Worm (Caenorhabditis elegans): ENCODE measurements around the gene tag-314.

tag-314 gene

DNA sequence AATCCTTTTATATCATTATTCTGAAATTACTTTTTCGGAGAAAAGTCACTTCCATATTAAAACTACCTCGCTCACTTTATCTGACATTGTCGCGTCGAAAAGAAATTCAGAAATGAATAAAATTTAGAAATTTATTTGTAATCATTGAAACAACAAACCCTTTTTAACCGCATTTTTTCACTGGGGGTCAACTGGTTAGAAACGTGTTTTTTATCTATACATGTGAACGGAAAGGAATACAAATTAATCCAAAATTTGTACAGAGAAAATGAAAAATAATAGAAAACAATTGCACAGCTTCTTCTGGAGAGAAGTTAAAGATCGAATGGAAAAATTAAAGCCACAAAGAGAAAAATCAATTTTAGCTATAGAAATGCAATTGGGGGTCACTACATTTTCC, at the start of gene tag-314:
tag-314 (minus strand) TSS at position 101 of the 400 bp plus-strand sequence.
- TF ChIP-seq sma-3 (GFP tag; optimal IDR thresholded peaks at IDR 0.05): no peak
- no peak for TF ChIP-seq nhr-25 (tag; optimal IDR thresholded peaks at IDR 0.05)

DNA sequence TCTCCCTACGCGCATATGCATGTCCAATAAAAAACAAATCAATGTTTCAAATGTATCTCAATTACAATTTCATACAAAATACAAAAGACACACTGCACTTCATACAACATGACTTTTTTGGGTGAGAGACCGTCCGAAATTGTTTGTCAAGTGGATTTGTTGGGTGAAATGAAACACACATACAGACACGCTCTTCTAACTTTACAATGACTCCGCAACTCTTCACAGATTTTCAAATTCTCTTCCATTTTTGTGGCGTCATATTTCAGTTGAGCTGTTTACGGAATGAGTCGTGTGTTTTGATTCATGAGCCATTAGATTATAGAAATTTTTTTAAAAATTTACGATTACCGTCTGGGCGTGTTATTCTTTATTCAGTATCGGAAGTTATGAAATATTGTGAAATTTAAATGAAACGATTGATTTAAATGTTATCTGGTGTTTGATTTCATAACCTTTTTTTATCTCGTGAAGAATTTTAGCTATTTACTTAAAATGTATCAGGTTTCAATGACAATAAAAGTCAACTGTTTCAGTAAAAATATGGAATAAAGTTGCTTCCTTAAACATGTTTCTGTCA, 48.4 kb upstream of the tag-314 start:
- TF ChIP-seq nhr-129 (tag; optimal IDR thresholded peaks at IDR 0.05): peak; percentile 65
- no peak for TF ChIP-seq peb-1 (tag; optimal IDR thresholded peaks at IDR 0.05)
- TF ChIP-seq nhr-21 (tag; optimal IDR thresholded peaks at IDR 0.05): no peak
- no peak for TF ChIP-seq ceh-82 (tag; optimal IDR thresholded peaks at IDR 0.05)
- no peak for TF ChIP-seq fos-1 (tag; optimal IDR thresholded peaks at IDR 0.05)
- no peak for TF ChIP-seq crh-2 (tag; optimal IDR thresholded peaks at IDR 0.05)
- TF ChIP-seq nhr-23 (tag; optimal IDR thresholded peaks at IDR 0.05): no peak
- TF ChIP-seq lin-13 (GFP tag; optimal IDR thresholded peaks at IDR 0.05): no peak
- peak; percentile 50 for TF ChIP-seq Y55F3AM.14 (GFP tag; optimal IDR thresholded peaks at IDR 0.05)
- TF ChIP-seq ztf-11 (tag; optimal IDR thresholded peaks at IDR 0.05): no peak
- no peak for TF ChIP-seq nhr-12 (tag; optimal IDR thresholded peaks at IDR 0.05)
- TF ChIP-seq nhr-6 (tag; optimal IDR thresholded peaks at IDR 0.05): no peak
- peak; percentile 87 for TF ChIP-seq ama-1 (optimal IDR thresholded peaks at IDR 0.05)
- no peak for TF ChIP-seq nhr-11 (tag; optimal IDR thresholded peaks at IDR 0.05)
- TF ChIP-seq unc-62 (GFP tag; optimal IDR thresholded peaks at IDR 0.05): no peak
- no peak for TF ChIP-seq R02D3.7 (tag; optimal IDR thresholded peaks at IDR 0.05)
- TF ChIP-seq elt-3 (tag; optimal IDR thresholded peaks at IDR 0.05): no peak
- no peak for TF ChIP-seq aly-2 (tag; optimal IDR thresholded peaks at IDR 0.05)
- no peak for TF ChIP-seq nhr-237 (tag; optimal IDR thresholded peaks at IDR 0.05)
- TF ChIP-seq skn-1 (tag; optimal IDR thresholded peaks at IDR 0.05): no peak
- no peak for TF ChIP-seq lin-39 (tag; optimal IDR thresholded peaks at IDR 0.05)
- TF ChIP-seq dmd-4 (tag; optimal IDR thresholded peaks at IDR 0.05): no peak
- no peak for TF ChIP-seq lin-11 (tag; optimal IDR thresholded peaks at IDR 0.05)
- no peak for TF ChIP-seq unc-55 (GFP tag; optimal IDR thresholded peaks at IDR 0.05)
- TF ChIP-seq elt-1 (tag; optimal IDR thresholded peaks at IDR 0.05): no peak
- peak; percentile 12 for TF ChIP-seq nhr-25 (tag; optimal IDR thresholded peaks at IDR 0.05)
- no peak for TF ChIP-seq mab-5 (tag; optimal IDR thresholded peaks at IDR 0.05)
- TF ChIP-seq egl-27 (tag; optimal IDR thresholded peaks at IDR 0.05): no peak
- no peak for TF ChIP-seq ztf-4 (tag; optimal IDR thresholded peaks at IDR 0.05)
- no peak for TF ChIP-seq ceh-16 (tag; optimal IDR thresholded peaks at IDR 0.05)
- no peak for TF ChIP-seq nhr-77 (tag; optimal IDR thresholded peaks at IDR 0.05)
- TF ChIP-seq lsy-2 (tag; optimal IDR thresholded peaks at IDR 0.05): peak in 1 of 2 experiments; percentile 4
- peak; percentile 23 for TF ChIP-seq C34F6.9 (tag; optimal IDR thresholded peaks at IDR 0.05)
- no peak for TF ChIP-seq unc-39 (tag; optimal IDR thresholded peaks at IDR 0.05)
- TF ChIP-seq zag-1 (tag; optimal IDR thresholded peaks at IDR 0.05): no peak
- no peak for TF ChIP-seq alr-1 (tag; optimal IDR thresholded peaks at IDR 0.05)
- no peak for TF ChIP-seq ztf-1 (GFP tag; conservative IDR thresholded peaks at IDR 0.05)
- TF ChIP-seq nhr-10 (tag; optimal IDR thresholded peaks at IDR 0.05): no peak
- TF ChIP-seq mbf-1 (tag; optimal IDR thresholded peaks at IDR 0.05): no peak
- no peak for TF ChIP-seq sma-9 (GFP tag; optimal IDR thresholded peaks at IDR 0.05)
- no peak for TF ChIP-seq sma-9 (tag; optimal IDR thresholded peaks at IDR 0.05)
- no peak for TF ChIP-seq gmeb-1 (tag; optimal IDR thresholded peaks at IDR 0.05)
- no peak for TF ChIP-seq sma-3 (GFP tag; optimal IDR thresholded peaks at IDR 0.05)
- TF ChIP-seq ZK546.5 (tag; optimal IDR thresholded peaks at IDR 0.05): no peak
- no peak for TF ChIP-seq snpc-4 (tag; optimal IDR thresholded peaks at IDR 0.05)

DNA sequence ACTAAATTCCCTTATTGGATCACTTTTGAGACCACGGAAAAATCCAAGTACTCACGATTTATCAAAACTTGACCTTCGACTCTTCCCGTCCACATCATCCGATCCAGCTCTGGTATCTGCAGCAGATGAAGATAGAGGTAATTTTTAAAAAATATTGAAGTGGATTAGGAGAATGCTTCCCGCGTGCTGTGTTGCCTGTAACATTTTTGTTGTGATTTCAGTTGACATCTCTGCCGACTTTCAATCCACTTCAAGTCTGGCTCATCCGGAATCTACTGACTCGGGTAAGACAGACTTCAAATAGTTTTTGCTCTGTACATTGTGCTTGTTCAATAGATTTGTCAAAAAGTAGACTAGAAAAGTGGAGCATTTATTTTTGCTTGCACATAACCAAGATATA, 46.9 kb upstream of the tag-314 start:
- TF ChIP-seq lsy-2 (tag; optimal IDR thresholded peaks at IDR 0.05) (no peak), lin-13 (GFP tag; optimal IDR thresholded peaks at IDR 0.05) (no peak), nhr-11 (tag; optimal IDR thresholded peaks at IDR 0.05) (no peak), nhr-21 (tag; optimal IDR thresholded peaks at IDR 0.05) (no peak)
